Worm (Caenorhabditis elegans): Measurements from ENCODE around the gene ulp-2.
A peak's percentile ranks its signal among the peaks of the same experiment; 100 is the strongest.

ulp-2 gene

DNA sequence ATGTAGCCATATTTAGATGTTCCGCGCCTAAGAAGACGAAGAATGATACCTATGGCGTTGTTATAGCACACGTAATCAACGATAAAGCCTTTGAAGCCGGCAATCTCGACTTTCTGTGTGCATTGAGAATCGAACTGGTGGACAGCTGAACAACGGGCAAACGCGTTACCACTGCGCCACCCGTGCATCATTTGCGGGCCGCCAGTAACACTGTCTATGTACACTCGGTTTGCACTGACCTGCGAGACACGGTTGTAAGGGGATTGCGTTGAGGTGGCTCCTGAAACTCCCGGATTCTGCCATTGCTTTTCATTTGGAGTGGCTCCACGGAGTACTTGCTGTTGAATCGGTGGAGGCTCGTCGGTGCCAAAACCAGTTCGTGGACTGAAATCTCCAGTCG is 17.3 kb downstream of the ulp-2 start (continued):
- TF ChIP-seq efl-1 (optimal IDR thresholded peaks at IDR 0.05) (peak; percentile 45 to 52), efl-1 (GFP tag; optimal IDR thresholded peaks at IDR 0.05 in 1 of 2) (peak; percentile 23 to 96), blmp-1 (tag; optimal IDR thresholded peaks at IDR 0.05) (no peak), unc-130 (tag; optimal IDR thresholded peaks at IDR 0.05) (no peak), lin-39 (tag; optimal IDR thresholded peaks at IDR 0.05) (no peak), ceh-90 (tag; optimal IDR thresholded peaks at IDR 0.05) (no peak), zip-4 (GFP tag; optimal IDR thresholded peaks at IDR 0.05) (peak; percentile 23), efl-3 (GFP tag; optimal IDR thresholded peaks at IDR 0.05) (peak; percentile 31), lin-13 (GFP tag; optimal IDR thresholded peaks at IDR 0.05) (no peak), nhr-11 (tag; optimal IDR thresholded peaks at IDR 0.05) (no peak), nhr-84 (tag; optimal IDR thresholded peaks at IDR 0.05) (no peak), tbx-2 (tag; optimal IDR thresholded peaks at IDR 0.05) (peak; percentile 45), elt-2 (tag; optimal IDR thresholded peaks at IDR 0.05) (no peak), egl-27 (tag; optimal IDR thresholded peaks at IDR 0.05) (no peak), isw-1 (GFP tag; IDR thresholded peaks at IDR 0.05) (no peak), nhr-71 (tag; optimal IDR thresholded peaks at IDR 0.05) (peak; percentile 57), ceh-63 (GFP tag; optimal IDR thresholded peaks at IDR 0.05) (no peak), nhr-28 (tag; optimal IDR thresholded peaks at IDR 0.05) (no peak), unc-62 (GFP tag; optimal IDR thresholded peaks at IDR 0.05) (no peak), ets-5 (GFP tag; IDR thresholded peaks at IDR 0.05) (no peak), skn-1 (tag; optimal IDR thresholded peaks at IDR 0.05) (peak; percentile 8), egl-13 (tag; optimal IDR thresholded peaks at IDR 0.05) (no peak), nhr-47 (tag; optimal IDR thresholded peaks at IDR 0.05) (peak; percentile 61), ceh-8 (GFP tag; optimal IDR thresholded peaks at IDR 0.05) (no peak), ces-1 (GFP tag; optimal IDR thresholded peaks at IDR 0.05) (no peak), ztf-4 (tag; optimal IDR thresholded peaks at IDR 0.05) (no peak), unc-98 (GFP tag; IDR thresholded peaks at IDR 0.05) (no peak), grh-1 (GFP tag; IDR thresholded peaks at IDR 0.05) (no peak), nhr-85 (tag) (peak; percentile 63), lin-14 (GFP tag; optimal IDR thresholded peaks at IDR 0.05) (peak; percentile 25), nhr-237 (tag; optimal IDR thresholded peaks at IDR 0.05) (no peak), unc-30 (tag; optimal IDR thresholded peaks at IDR 0.05) (no peak), pag-3 (tag; optimal IDR thresholded peaks at IDR 0.05; ENCODE audit: borderline replicate concordance, insufficient read depth) (no peak), vab-15 (tag; optimal IDR thresholded peaks at IDR 0.05) (no peak), ceh-82 (tag; optimal IDR thresholded peaks at IDR 0.05) (peak in 2 of 3 experiments; percentile 16 to 23), lin-35 (GFP tag; optimal IDR thresholded peaks at IDR 0.05) (peak; percentile 14 to 62), C34B4.2 (tag; optimal IDR thresholded peaks at IDR 0.05) (no peak), C04F5.9 (tag; optimal IDR thresholded peaks at IDR 0.05) (no peak), mef-2 (tag; optimal IDR thresholded peaks at IDR 0.05) (no peak), lin-15B (tag; optimal IDR thresholded peaks at IDR 0.05) (no peak), nhr-77 (tag; optimal IDR thresholded peaks at IDR 0.05) (peak; percentile 54), nhr-20 (tag; optimal IDR thresholded peaks at IDR 0.05) (peak; percentile 40), irx-1 (tag; optimal IDR thresholded peaks at IDR 0.05) (no peak), elt-3 (tag; optimal IDR thresholded peaks at IDR 0.05) (peak in 2 of 6 experiments; percentile 12 to 50), jun-1 (tag; optimal IDR thresholded peaks at IDR 0.05) (no peak), Y116A8C.19 (tag; optimal IDR thresholded peaks at IDR 0.05; ENCODE audit: borderline replicate concordance) (no peak), zag-1 (tag; optimal IDR thresholded peaks at IDR 0.05) (no peak), fkh-4 (tag; optimal IDR thresholded peaks at IDR 0.05; ENCODE audit: borderline replicate concordance) (no peak), fkh-10 (GFP tag; optimal IDR thresholded peaks at IDR 0.05) (no peak), dpl-1 (GFP tag; optimal IDR thresholded peaks at IDR 0.05) (peak in 2 of 3 experiments; percentile 6 to 36), sup-37 (GFP tag; optimal IDR thresholded peaks at IDR 0.05) (no peak), aha-1 (tag; optimal IDR thresholded peaks at IDR 0.05) (no peak), mab-9 (GFP tag; IDR thresholded peaks at IDR 0.05) (no peak), sptf-1 (tag; optimal IDR thresholded peaks at IDR 0.05) (no peak)

All from whole organism, L1 larva.